Fruit fly (Drosophila melanogaster) whole organism, embryonic: ENCODE measurements around the gene TfIIFbeta.

Source experiments
- Aef1 ChIP-seq: fragments of 200-800 bp; sonication (Bioruptor generic); IDR thresholded peaks from 3 replicates; pipeline ENCODE4 v1.3.6; 2022; ENCODE audit warnings: missing biosample characterization, missing genetic modification characterization
- Atf3 ChIP-seq: fragments of 200-800 bp; sonication (Bioruptor generic); optimal IDR thresholded peaks from 3 replicates; lab custom pipeline; 2016; ENCODE audit warnings: missing biosample characterization, missing genetic modification characterization
- B-H2 ChIP-seq: fragments of 200-800 bp; sonication (Bioruptor generic); optimal IDR thresholded peaks from 2 replicates; lab custom pipeline; 2018; ENCODE audit warnings: missing biosample characterization, mild to moderate bottlenecking, missing genetic modification characterization
- CG10543 ChIP-seq: fragments of 200-800 bp; sonication (Bioruptor generic); optimal IDR thresholded peaks from 3 replicates; lab custom pipeline; 2017; ENCODE audit warnings: missing biosample characterization, mild to moderate bottlenecking, missing genetic modification characterization, moderate library complexity
- CG11085 ChIP-seq: fragments of 200-800 bp; sonication (Bioruptor generic); IDR thresholded peaks from 2 replicates; pipeline ENCODE4 v1.3.6; 2022; ENCODE audit warnings: missing biosample characterization, missing genetic modification characterization
- CG11247 ChIP-seq: fragments of 200-800 bp; sonication (Bioruptor generic); IDR thresholded peaks from 2 replicates; pipeline ENCODE4 v1.3.6; 2022; ENCODE audit warnings: missing biosample characterization, missing genetic modification characterization
- CG11456 ChIP-seq: fragments of 200-800 bp; sonication (Bioruptor generic); IDR thresholded peaks from 3 replicates; pipeline ENCODE4 v1.3.6; 2022; ENCODE audit warnings: missing biosample characterization, missing genetic modification characterization
- CG12071 ChIP-seq: fragments of 200-800 bp; sonication (Bioruptor generic); optimal IDR thresholded peaks from 3 replicates; lab custom pipeline; 2018; ENCODE audit warnings: missing biosample characterization, mild to moderate bottlenecking, missing genetic modification characterization
- CG13296 ChIP-seq: fragments of 200-800 bp; sonication (Bioruptor generic); optimal IDR thresholded peaks from 3 replicates; lab custom pipeline; 2018; ENCODE audit warnings: missing biosample characterization, mild to moderate bottlenecking, missing genetic modification characterization
- CG13424 ChIP-seq: fragments of 200-800 bp; sonication (Bioruptor generic); optimal IDR thresholded peaks from 2 replicates; lab custom pipeline; 2019; ENCODE audit warnings: missing biosample characterization, mild to moderate bottlenecking, missing genetic modification characterization, moderate library complexity
- CG13624 ChIP-seq: fragments of 200-800 bp; sonication (Bioruptor generic); optimal IDR thresholded peaks from 2 replicates; lab custom pipeline; 2016; ENCODE audit warnings: missing biosample characterization, missing genetic modification characterization
- CG15011 ChIP-seq: fragments of 200-800 bp; sonication (Bioruptor generic); optimal IDR thresholded peaks from 3 replicates; lab custom pipeline; 2018; ENCODE audit warnings: missing biosample characterization, mild to moderate bottlenecking, missing genetic modification characterization
- CG1529 ChIP-seq: fragments of 200-800 bp; sonication (Bioruptor generic); optimal IDR thresholded peaks from 3 replicates; lab custom pipeline; 2018; ENCODE audit warnings: missing biosample characterization, missing genetic modification characterization
- CG15479 ChIP-seq: fragments of 200-800 bp; sonication (Bioruptor generic); optimal IDR thresholded peaks from 3 replicates; lab custom pipeline; 2019; ENCODE audit warnings: missing biosample characterization, mild to moderate bottlenecking, missing genetic modification characterization, moderate library complexity
- CG16779 ChIP-seq: fragments of 200-800 bp; sonication (Bioruptor generic); IDR thresholded peaks from 2 replicates; pipeline ENCODE4 v1.3.6; 2022; ENCODE audit warnings: missing biosample characterization, missing genetic modification characterization
- CG17568 ChIP-seq: fragments of 200-800 bp; sonication (Bioruptor generic); optimal IDR thresholded peaks from 2 replicates; lab custom pipeline; 2018; ENCODE audit warnings: missing biosample characterization, mild to moderate bottlenecking, missing genetic modification characterization, moderate library complexity
- CG17612 ChIP-seq: fragments of 200-800 bp; sonication (Bioruptor generic); IDR thresholded peaks from 2 replicates; pipeline ENCODE4 v1.3.6; 2022; ENCODE audit warnings: missing biosample characterization, missing genetic modification characterization
- CG18262 ChIP-seq: fragments of 200-800 bp; optimal IDR thresholded peaks from 3 replicates; lab custom pipeline; 2019; ENCODE audit warnings: missing biosample characterization, mild to moderate bottlenecking, missing genetic modification characterization, moderate library complexity
- CG18476 ChIP-seq: fragments of 200-800 bp; sonication (Bioruptor generic); optimal IDR thresholded peaks from 2 replicates; lab custom pipeline; 2016; ENCODE audit warnings: missing biosample characterization, mild to moderate bottlenecking, missing genetic modification characterization
- CG2116 ChIP-seq: fragments of 200-800 bp; sonication (Bioruptor generic); optimal IDR thresholded peaks from 3 replicates; lab custom pipeline; 2018; ENCODE audit warnings: missing biosample characterization, mild to moderate bottlenecking, missing genetic modification characterization
- CG32772 ChIP-seq: fragments of 200-800 bp; sonication (Bioruptor generic); IDR thresholded peaks from 2 replicates; pipeline ENCODE4 v1.3.6; 2022; ENCODE audit warnings: missing biosample characterization, missing genetic modification characterization
- CG34422 ChIP-seq: fragments of 200-800 bp; sonication (Bioruptor generic); IDR thresholded peaks from 3 replicates; pipeline ENCODE4 v1.3.6; 2022; ENCODE audit warnings: missing biosample characterization, missing genetic modification characterization
- CG5245 ChIP-seq: fragments of 200-800 bp; sonication (Bioruptor generic); optimal IDR thresholded peaks from 3 replicates; lab custom pipeline; 2016; ENCODE audit warnings: missing biosample characterization, missing genetic modification characterization
- CG6689 ChIP-seq: fragments of 200-800 bp; sonication (Bioruptor generic); IDR thresholded peaks from 2 replicates; pipeline ENCODE4 v1.3.6; 2022; ENCODE audit warnings: missing biosample characterization, missing genetic modification characterization
- CG7372 ChIP-seq: fragments of 200-800 bp; sonication (Bioruptor generic); IDR thresholded peaks from 2 replicates; pipeline ENCODE4 v1.3.6; 2022; ENCODE audit warnings: missing biosample characterization, missing genetic modification characterization
- CG7987 ChIP-seq: fragments of 200-800 bp; sonication (Bioruptor generic); optimal IDR thresholded peaks from 2 replicates; lab custom pipeline; 2018; ENCODE audit warnings: missing biosample characterization, mild to moderate bottlenecking, missing genetic modification characterization, moderate library complexity
- CG9932 ChIP-seq: fragments of 200-800 bp; sonication (Bioruptor generic); IDR thresholded peaks from 2 replicates; pipeline ENCODE4 v1.3.6; 2022; ENCODE audit warnings: missing biosample characterization, missing genetic modification characterization
- Fer2 ChIP-seq: fragments of 200-800 bp; sonication (Bioruptor generic); optimal IDR thresholded peaks from 2 replicates; lab custom pipeline; 2018; ENCODE audit warnings: missing biosample characterization, mild to moderate bottlenecking, missing genetic modification characterization, moderate library complexity
- H2.0 ChIP-seq: fragments of 200-800 bp; sonication (Bioruptor generic); IDR thresholded peaks from 2 replicates; pipeline ENCODE4 v1.3.6; 2022; ENCODE audit warnings: missing biosample characterization, missing genetic modification characterization
- Hand ChIP-seq: fragments of 200-800 bp; sonication (Bioruptor generic); optimal IDR thresholded peaks from 2 replicates; lab custom pipeline; 2017; ENCODE audit warnings: mild to moderate bottlenecking, missing biosample characterization, missing genetic modification reagents, missing genetic modification characterization
- Lim3 ChIP-seq: fragments of 200-800 bp; sonication (Bioruptor generic); IDR thresholded peaks from 2 replicates; pipeline ENCODE4 v1.3.6; 2022; ENCODE audit warnings: missing biosample characterization, missing genetic modification characterization
- MTF-1 ChIP-seq: fragments of 200-800 bp; sonication (Bioruptor generic); optimal IDR thresholded peaks from 2 replicates; lab custom pipeline; 2018; ENCODE audit warnings: missing biosample characterization, mild to moderate bottlenecking, missing genetic modification characterization, borderline replicate concordance
- NC2α ChIP-seq: fragments of 200-800 bp; sonication (Bioruptor generic); optimal IDR thresholded peaks from 2 replicates; lab custom pipeline; 2016; ENCODE audit warnings: missing biosample characterization, missing genetic modification characterization
- NfI ChIP-seq: fragments of 200-800 bp; sonication (Bioruptor generic); optimal IDR thresholded peaks from 3 replicates; lab custom pipeline; 2018; ENCODE audit warnings: missing biosample characterization, mild to moderate bottlenecking, missing genetic modification characterization, moderate library complexity
- Side ChIP-seq: fragments of 200-800 bp; sonication (Bioruptor generic); optimal IDR thresholded peaks from 2 replicates; lab custom pipeline; 2016; ENCODE audit warnings: missing biosample characterization, missing genetic modification characterization
- Stat92E ChIP-seq, 3 experiments: fragments of >200 bp in 2 of 3; fragments of 200-800 bp in 1 of 3; sonication (Bioruptor generic) in 1 of 3; optimal IDR thresholded peaks; 2 replicates each; lab custom pipeline; 2017 to 2019; ENCODE audit warnings: missing biosample characterization in 3 of 3, missing genetic modification characterization in 3 of 3, mild to moderate bottlenecking in 1 of 3, moderate library complexity in 1 of 3
- al ChIP-seq: fragments of 200-800 bp; sonication (Bioruptor generic); IDR thresholded peaks from 2 replicates; pipeline ENCODE4 v1.3.6; 2022; ENCODE audit warnings: missing biosample characterization, missing genetic modification characterization
- aop ChIP-seq: fragments of 200-800 bp; sonication (Bioruptor generic); IDR thresholded peaks from 2 replicates; pipeline ENCODE4 v1.3.6; 2022; ENCODE audit warnings: missing biosample characterization, missing genetic modification characterization
- ap ChIP-seq: fragments of 200-800 bp; sonication (Bioruptor generic); IDR thresholded peaks from 2 replicates; pipeline ENCODE4 v1.3.6; 2022; ENCODE audit warnings: missing biosample characterization, missing genetic modification characterization
- ato ChIP-seq: fragments of 200-800 bp; sonication (Bioruptor generic); IDR thresholded peaks from 2 replicates; pipeline ENCODE4 v1.3.6; 2022; ENCODE audit warnings: missing biosample characterization, missing genetic modification characterization; ENCODE audit not compliant: partially characterized antibody
- bcd ChIP-seq: fragments of 200-800 bp; sonication (Bioruptor generic); optimal IDR thresholded peaks from 2 replicates; lab custom pipeline; 2017; ENCODE audit warnings: missing biosample characterization, mild to moderate bottlenecking, missing genetic modification characterization
- dati ChIP-seq: fragments of 200-800 bp; sonication (Bioruptor generic); IDR thresholded peaks from 2 replicates; pipeline ENCODE4 v1.3.6; 2022; ENCODE audit warnings: missing biosample characterization, missing genetic modification characterization
- eyg ChIP-seq: fragments of 200-800 bp; sonication (Bioruptor generic); optimal IDR thresholded peaks from 3 replicates; lab custom pipeline; 2016; ENCODE audit warnings: missing biosample characterization, missing genetic modification characterization
- fd96Cb ChIP-seq: fragments of 200-800 bp; sonication (Bioruptor generic); optimal IDR thresholded peaks from 2 replicates; lab custom pipeline; 2018; ENCODE audit warnings: missing biosample characterization, mild to moderate bottlenecking, missing genetic modification characterization, moderate library complexity
- grau ChIP-seq: fragments of 200-800 bp; optimal IDR thresholded peaks from 3 replicates; lab custom pipeline; 2019; ENCODE audit warnings: missing biosample characterization, mild to moderate bottlenecking, missing genetic modification characterization, moderate library complexity
- hkb ChIP-seq, 2 experiments: fragments of 200-800 bp in 1 of 2; fragments of >200 bp in 1 of 2; sonication (Bioruptor generic) in 1 of 2; IDR thresholded peaks in 1 of 2; optimal IDR thresholded peaks in 1 of 2; 2 replicates each; pipeline versions ENCODE4 v1.3.6 to Lab custom; 2017 to 2022; ENCODE audit warnings: missing biosample characterization in 1 of 2, missing genetic modification characterization in 1 of 2
- p53 ChIP-seq: fragments of 200-800 bp; sonication (Bioruptor generic); optimal IDR thresholded peaks from 2 replicates; lab custom pipeline; 2016; ENCODE audit warnings: missing biosample characterization, missing genetic modification characterization
- psq ChIP-seq: fragments of 200-800 bp; sonication (Bioruptor generic); optimal IDR thresholded peaks from 2 replicates; lab custom pipeline; 2017; ENCODE audit warnings: missing biosample characterization, missing genetic modification characterization
- ssp ChIP-seq: fragments of 200-800 bp; sonication (Bioruptor generic); IDR thresholded peaks from 2 replicates; pipeline ENCODE4 v1.3.6; 2022; ENCODE audit warnings: missing biosample characterization, missing genetic modification characterization
- tgo ChIP-seq: fragments of 200-800 bp; sonication (Bioruptor generic); IDR thresholded peaks from 3 replicates; pipeline ENCODE4 v1.3.6; 2022; ENCODE audit warnings: missing biosample characterization, missing genetic modification characterization
- twi ChIP-seq: fragments of 200-800 bp; optimal IDR thresholded peaks from 2 replicates; lab custom pipeline; 2019; ENCODE audit warnings: missing biosample characterization, mild to moderate bottlenecking, missing genetic modification characterization, moderate library complexity

Gene TfIIFbeta

dm6 chr3R:10761980-10762379 lies 5.6 kb downstream of the TfIIFbeta start (continued):
- TF ChIP-seq al (GFP tag; lab: Robert Waterston, UW) (peak; percentile 23; the same call in 1 of the 2 replicates), Aef1 (GFP tag; lab: Robert Waterston, UW) (peak; percentile 19; the same call in 1 of the 3 replicates), CG18262 (tag; lab: Kevin White, UChicago) (no peak), hkb (optimal IDR thresholded peaks at IDR 0.05; lab: Kevin White, UChicago) (no peak), hkb (GFP tag; IDR thresholded peaks at IDR 0.05; lab: Robert Waterston, UW) (peak; percentile 51; the same call in 1 of the 2 replicates), CG17612 (GFP tag; lab: Robert Waterston, UW) (no peak), CG10543 (GFP tag; lab: Kevin White, UChicago) (no peak), Side (GFP tag; lab: Kevin White, UChicago) (no peak), NC2α (GFP tag; lab: Kevin White, UChicago) (no peak), dati (GFP tag; lab: Robert Waterston, UW) (no peak), CG7987 (GFP tag; lab: Kevin White, UChicago) (no peak), bcd (no peak), CG15011 (GFP tag; lab: Kevin White, UChicago) (no peak), aop (GFP tag; lab: Robert Waterston, UW) (no peak), CG32772 (GFP tag; lab: Robert Waterston, UW) (no peak), tgo (GFP tag; lab: Robert Waterston, UW) (peak; percentile 21; the same call in 1 of the 3 replicates), NfI (GFP tag; lab: Kevin White, UChicago) (no peak), CG34422 (GFP tag; lab: Robert Waterston, UW) (peak; percentile 41; the same call in 1 of the 3 replicates), CG7372 (GFP tag; lab: Robert Waterston, UW) (no peak), CG12071 (GFP tag; lab: Kevin White, UChicago) (no peak), psq (no peak), CG2116 (GFP tag; lab: Kevin White, UChicago) (no peak), CG11085 (GFP tag; lab: Robert Waterston, UW) (no peak), CG9932 (GFP tag; lab: Robert Waterston, UW) (peak; percentile 21; the same call in 1 of the 2 replicates), ssp (no peak), Fer2 (tag; lab: Kevin White, UChicago) (no peak), ato (GFP tag; lab: Robert Waterston, UW) (no peak), Stat92E (GFP tag; optimal IDR thresholded peaks at IDR 0.05; lab: Kevin White, UChicago) (no peak), CG11247 (GFP tag; lab: Robert Waterston, UW) (no peak), Hand (no peak), CG13296 (no peak), CG13624 (GFP tag; lab: Kevin White, UChicago) (peak; percentile 35), Lim3 (GFP tag; lab: Robert Waterston, UW) (no peak), grau (tag; lab: Kevin White, UChicago) (peak; percentile 68), MTF-1 (GFP tag; lab: Kevin White, UChicago) (no peak), CG11456 (GFP tag; lab: Robert Waterston, UW) (0 out of 3 replicates have a peak, but pooled peaks have one; percentile 13), ap (GFP tag; lab: Robert Waterston, UW) (no peak), p53 (no peak), CG1529 (no peak), B-H2 (GFP tag; lab: Kevin White, UChicago) (no peak), CG13424 (tag; lab: Kevin White, UChicago) (no peak), Atf3 (no peak), CG17568 (GFP tag; lab: Kevin White, UChicago) (no peak), CG5245 (no peak), CG16779 (0 out of 2 replicates have a peak, but pooled peaks have one; percentile 3), twi (tag; lab: Kevin White, UChicago) (no peak), fd96Cb (no peak), eyg (GFP tag; lab: Kevin White, UChicago) (no peak), CG18476 (GFP tag; lab: Kevin White, UChicago) (no peak), CG6689 (GFP tag; lab: Robert Waterston, UW) (no peak), H2.0 (GFP tag; lab: Robert Waterston, UW) (0 out of 2 replicates have a peak, but pooled peaks have one; percentile 15), CG15479 (no peak)
